Worm (Caenorhabditis elegans) whole organism, L1 larva: ENCODE results near the gene bas-1.

ENCODE experiments used
- ama-1 ChIP-seq: fragments of 150-350 bp; optimal IDR thresholded peaks from 2 replicates; lab custom pipeline; 2014
- blmp-1 ChIP-seq: fragments of 150-350 bp; optimal IDR thresholded peaks from 2 replicates; lab custom pipeline; 2014; ENCODE audit warnings: missing biosample characterization, missing genetic modification characterization
- ceh-82 ChIP-seq, 3 experiments: fragments of 150-350 bp in 1 of 3; sonication (generic microtip) in 2 of 3; optimal IDR thresholded peaks; 2 replicates each; lab custom pipeline; 2014 to 2017; ENCODE audit warnings: missing biosample characterization in 3 of 3, missing genetic modification characterization in 3 of 3
- ceh-90 ChIP-seq: sonication (generic microtip); optimal IDR thresholded peaks from 2 replicates; lab custom pipeline; 2016; ENCODE audit warnings: missing genetic modification characterization, missing compliant biosample characterization
- irx-1 ChIP-seq: sonication (generic microtip); optimal IDR thresholded peaks from 2 replicates; lab custom pipeline; 2016; ENCODE audit warnings: missing genetic modification characterization, missing compliant biosample characterization
- lsy-2 ChIP-seq, 2 experiments: fragments of 150-350 bp; optimal IDR thresholded peaks; 2 replicates each; lab custom pipeline; 2014; ENCODE audit warnings: missing biosample characterization in 2 of 2, missing genetic modification characterization in 2 of 2
- nhr-12 ChIP-seq: sonication (generic microtip); optimal IDR thresholded peaks from 2 replicates; lab custom pipeline; 2017; ENCODE audit warnings: missing biosample characterization, missing genetic modification characterization
- skn-1 ChIP-seq: fragments of 150-350 bp; optimal IDR thresholded peaks from 2 replicates; lab custom pipeline; 2014; ENCODE audit warnings: missing biosample characterization, missing genetic modification characterization
- unc-62 ChIP-seq: fragments of 150-350 bp; optimal IDR thresholded peaks from 2 replicates; lab custom pipeline; 2014; ENCODE audit warnings: missing biosample characterization, missing genetic modification reagents, missing genetic modification characterization
- zip-4 ChIP-seq: fragments of 200-800 bp; sonication (Bioruptor generic); optimal IDR thresholded peaks from 2 replicates; lab custom pipeline; 2018; ENCODE audit warnings: mild to moderate bottlenecking, missing genetic modification characterization, moderate library complexity, missing compliant biosample characterization

DNA sequence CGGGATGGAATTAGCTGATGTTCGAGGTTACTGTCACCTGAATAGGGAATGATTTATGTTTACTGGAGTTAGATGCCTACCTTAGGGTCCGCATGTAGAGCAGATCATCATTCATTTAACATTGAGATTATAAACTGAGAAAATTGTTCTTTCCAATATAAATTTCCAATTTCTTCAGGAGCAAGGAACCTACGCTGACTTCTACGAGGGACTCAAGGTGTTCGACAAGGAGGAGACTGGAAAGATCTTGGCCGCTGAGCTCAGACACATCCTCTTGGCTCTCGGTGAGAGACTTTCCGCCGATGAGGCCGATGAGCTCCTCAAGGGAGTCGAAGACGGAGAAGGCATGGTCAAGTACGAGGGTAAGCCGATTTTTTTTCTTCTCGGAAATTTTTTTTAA is 45.6 kb upstream of the bas-1 start:
- no peak for TF ChIP-seq ama-1 (lab: Kevin White, UChicago)
- no peak for TF ChIP-seq ceh-82 (tag; optimal IDR thresholded peaks at IDR 0.05; lab: Kevin White, UChicago)
- TF ChIP-seq irx-1 (tag; lab: Kevin White, UChicago) = no peak
- no peak for TF ChIP-seq skn-1 (tag; lab: Kevin White, UChicago)
- no peak for TF ChIP-seq lsy-2 (tag; optimal IDR thresholded peaks at IDR 0.05; lab: Kevin White, UChicago)
- TF ChIP-seq ceh-90 (tag; lab: Kevin White, UChicago) = no peak
- TF ChIP-seq zip-4 (GFP tag; lab: Kevin White, UChicago) = no peak
- no peak for TF ChIP-seq unc-62 (GFP tag; lab: Kevin White, UChicago)
- TF ChIP-seq nhr-12 (tag; lab: Kevin White, UChicago) = no peak
- TF ChIP-seq blmp-1 (tag; lab: Kevin White, UChicago) = no peak
